Fruit fly (Drosophila melanogaster) whole organism, embryonic: Measurements from ENCODE around the gene Ugt37A2.
A peak's percentile ranks its signal among the peaks of the same experiment; 100 is the strongest.

ENCODE experiments used
- Adf1 ChIP-seq: fragments of 200-800 bp; sonication (Bioruptor generic); IDR thresholded peaks from 2 replicates; pipeline ENCODE4 v1.3.6; 2022; ENCODE audit warnings: missing biosample characterization, missing genetic modification characterization
- CG11247 ChIP-seq: fragments of 200-800 bp; sonication (Bioruptor generic); IDR thresholded peaks from 2 replicates; pipeline ENCODE4 v1.3.6; 2022; ENCODE audit warnings: missing biosample characterization, missing genetic modification characterization
- CG2120 ChIP-seq: fragments of 200-800 bp; sonication (Bioruptor generic); optimal IDR thresholded peaks from 3 replicates; lab custom pipeline; 2016; ENCODE audit warnings: missing biosample characterization, missing genetic modification characterization
- CG2678 ChIP-seq: fragments of 200-800 bp; sonication (Bioruptor generic); optimal IDR thresholded peaks from 3 replicates; lab custom pipeline; 2019; ENCODE audit warnings: missing biosample characterization, mild to moderate bottlenecking, missing genetic modification characterization, moderate library complexity
- CG2712 ChIP-seq: fragments of 200-800 bp; optimal IDR thresholded peaks from 3 replicates; lab custom pipeline; 2019; ENCODE audit warnings: missing biosample characterization, mild to moderate bottlenecking, missing genetic modification characterization, moderate library complexity
- CG4404 ChIP-seq: fragments of 200-800 bp; sonication (Bioruptor generic); IDR thresholded peaks from 2 replicates; pipeline ENCODE4 v1.3.6; 2022; ENCODE audit warnings: missing biosample characterization, missing genetic modification characterization
- CG4730 ChIP-seq: fragments of 200-800 bp; sonication (Bioruptor generic); IDR thresholded peaks from 2 replicates; pipeline ENCODE4 v1.3.6; 2022; ENCODE audit warnings: missing biosample characterization, missing genetic modification characterization
- CG6813 ChIP-seq: fragments of 200-800 bp; sonication (Bioruptor generic); optimal IDR thresholded peaks from 2 replicates; lab custom pipeline; 2017; ENCODE audit warnings: missing biosample characterization, missing genetic modification characterization, mild to moderate bottlenecking, moderate library complexity, missing genetic modification reagents
- CG7556 ChIP-seq: fragments of 200-800 bp; sonication (Bioruptor generic); optimal IDR thresholded peaks from 2 replicates; lab custom pipeline; 2017; ENCODE audit warnings: missing biosample characterization, mild to moderate bottlenecking, missing genetic modification characterization
- CG8359 ChIP-seq: fragments of 200-800 bp; sonication (Bioruptor generic); optimal IDR thresholded peaks from 2 replicates; lab custom pipeline; 2017; ENCODE audit warnings: missing biosample characterization, mild to moderate bottlenecking, missing genetic modification characterization, borderline replicate concordance
- CG9727 ChIP-seq: fragments of 200-800 bp; sonication (Bioruptor generic); optimal IDR thresholded peaks from 3 replicates; lab custom pipeline; 2017; ENCODE audit warnings: missing biosample characterization, mild to moderate bottlenecking, missing genetic modification characterization
- CG9817 ChIP-seq: fragments of 200-800 bp; sonication (Bioruptor generic); optimal IDR thresholded peaks from 2 replicates; lab custom pipeline; 2018; ENCODE audit warnings: missing biosample characterization, mild to moderate bottlenecking, missing genetic modification characterization, moderate library complexity
- CoRest ChIP-seq: fragments of 200-800 bp; sonication (Bioruptor generic); optimal IDR thresholded peaks from 3 replicates; lab custom pipeline; 2018; ENCODE audit warnings: missing biosample characterization, mild to moderate bottlenecking, missing genetic modification characterization, moderate library complexity
- Drgx ChIP-seq: fragments of 200-800 bp; sonication (Bioruptor generic); IDR thresholded peaks from 2 replicates; pipeline ENCODE4 v1.3.6; 2022; ENCODE audit warnings: missing biosample characterization, missing genetic modification characterization
- HLH3B ChIP-seq: fragments of 200-800 bp; sonication (Bioruptor generic); IDR thresholded peaks from 2 replicates; pipeline ENCODE4 v1.3.6; 2022; ENCODE audit warnings: missing biosample characterization, missing genetic modification characterization
- Hand ChIP-seq: fragments of 200-800 bp; sonication (Bioruptor generic); optimal IDR thresholded peaks from 2 replicates; lab custom pipeline; 2017; ENCODE audit warnings: mild to moderate bottlenecking, missing biosample characterization, missing genetic modification reagents, missing genetic modification characterization
- Hey ChIP-seq: fragments of 200-800 bp; sonication (Bioruptor generic); optimal IDR thresholded peaks from 3 replicates; lab custom pipeline; 2018; ENCODE audit warnings: missing biosample characterization, mild to moderate bottlenecking, missing genetic modification characterization
- HmgZ ChIP-seq: fragments of 200-800 bp; sonication (Bioruptor generic); optimal IDR thresholded peaks from 2 replicates; lab custom pipeline; 2018; ENCODE audit warnings: missing biosample characterization, mild to moderate bottlenecking, missing genetic modification characterization
- Hmr ChIP-seq: fragments of 200-800 bp; sonication (Bioruptor generic); optimal IDR thresholded peaks from 3 replicates; lab custom pipeline; 2017; ENCODE audit warnings: mild to moderate bottlenecking, missing biosample characterization, missing genetic modification reagents, missing genetic modification characterization
- Hsf ChIP-seq: fragments of 200-800 bp; sonication (Bioruptor generic); optimal IDR thresholded peaks from 3 replicates; lab custom pipeline; 2016; ENCODE audit warnings: missing biosample characterization, missing genetic modification characterization
- Meics ChIP-seq: fragments of 200-800 bp; sonication (Bioruptor generic); optimal IDR thresholded peaks from 2 replicates; lab custom pipeline; 2017; ENCODE audit warnings: missing biosample characterization, mild to moderate bottlenecking, missing genetic modification characterization
- PHDP ChIP-seq: fragments of 200-800 bp; sonication (Bioruptor generic); optimal IDR thresholded peaks from 3 replicates; lab custom pipeline; 2018; ENCODE audit warnings: missing biosample characterization, mild to moderate bottlenecking, missing genetic modification characterization, moderate library complexity
- Six4 ChIP-seq: fragments of 200-800 bp; sonication (Bioruptor generic); optimal IDR thresholded peaks from 2 replicates; lab custom pipeline; 2016; ENCODE audit warnings: missing biosample characterization, missing genetic modification characterization
- Sry-δ ChIP-seq: fragments of 200-800 bp; sonication (Bioruptor generic); optimal IDR thresholded peaks from 2 replicates; lab custom pipeline; 2016; ENCODE audit warnings: missing biosample characterization, missing genetic modification characterization
- Usf ChIP-seq: fragments of 200-800 bp; sonication (Bioruptor generic); optimal IDR thresholded peaks from 2 replicates; lab custom pipeline; 2017; ENCODE audit warnings: missing genotype, missing biosample characterization, missing genetic modification characterization
- Xbp1 ChIP-seq: fragments of 200-800 bp; sonication (Bioruptor generic); optimal IDR thresholded peaks from 3 replicates; lab custom pipeline; 2016; ENCODE audit warnings: missing biosample characterization, mild to moderate bottlenecking, missing genetic modification characterization
- az2 ChIP-seq: fragments of 200-800 bp; sonication (Bioruptor generic); optimal IDR thresholded peaks from 3 replicates; lab custom pipeline; 2016; ENCODE audit warnings: missing biosample characterization, missing genetic modification characterization
- bab2 ChIP-seq: fragments of 200-800 bp; sonication (Bioruptor generic); optimal IDR thresholded peaks from 2 replicates; lab custom pipeline; 2016; ENCODE audit warnings: missing biosample characterization, missing genetic modification characterization
- caup ChIP-seq: fragments of 200-800 bp; sonication (Bioruptor generic); optimal IDR thresholded peaks from 3 replicates; lab custom pipeline; 2017; ENCODE audit warnings: missing biosample characterization, mild to moderate bottlenecking, missing genetic modification characterization, moderate library complexity; ENCODE audit not compliant: severe bottlenecking
- cwo ChIP-seq: fragments of 200-800 bp; sonication (Bioruptor generic); optimal IDR thresholded peaks from 3 replicates; lab custom pipeline; 2017; ENCODE audit warnings: missing biosample characterization, missing genetic modification characterization, mild to moderate bottlenecking, moderate library complexity, missing genetic modification reagents
- dpn ChIP-seq, 2 experiments: fragments of 200-800 bp; sonication (Bioruptor generic); optimal IDR thresholded peaks; 3 replicates each; lab custom pipeline; 2016; ENCODE audit warnings: missing biosample characterization in 2 of 2, missing genetic modification characterization in 2 of 2
- dysf ChIP-seq: fragments of 200-800 bp; sonication (Bioruptor generic); IDR thresholded peaks from 3 replicates; pipeline ENCODE4 v1.3.6; 2022; ENCODE audit warnings: missing biosample characterization, missing genetic modification characterization
- hkb ChIP-seq, 2 experiments: fragments of 200-800 bp in 1 of 2; fragments of >200 bp in 1 of 2; sonication (Bioruptor generic) in 1 of 2; IDR thresholded peaks in 1 of 2; optimal IDR thresholded peaks in 1 of 2; 2 replicates each; pipeline versions ENCODE4 v1.3.6 to Lab custom; 2017 to 2022; ENCODE audit warnings: missing biosample characterization in 1 of 2, missing genetic modification characterization in 1 of 2
- ind ChIP-seq: fragments of 200-800 bp; sonication (Bioruptor generic); optimal IDR thresholded peaks from 3 replicates; lab custom pipeline; 2016; ENCODE audit warnings: missing biosample characterization, missing genetic modification characterization
- kay ChIP-seq: fragments of 200-800 bp; sonication (Bioruptor generic); optimal IDR thresholded peaks from 2 replicates; lab custom pipeline; 2016; ENCODE audit warnings: missing biosample characterization, missing genetic modification characterization
- ken ChIP-seq: fragments of 200-800 bp; sonication (Bioruptor generic); IDR thresholded peaks from 3 replicates; pipeline ENCODE4 v1.3.6; 2022; ENCODE audit warnings: missing biosample characterization, missing genetic modification characterization
- lmd ChIP-seq: fragments of 200-800 bp; sonication (Bioruptor generic); IDR thresholded peaks from 2 replicates; pipeline ENCODE4 v1.3.6; 2022; ENCODE audit warnings: missing biosample characterization, missing genetic modification characterization
- nerfin-2 ChIP-seq: fragments of 200-800 bp; sonication (Bioruptor generic); IDR thresholded peaks from 2 replicates; pipeline ENCODE4 v1.3.6; 2022; ENCODE audit warnings: missing biosample characterization, missing genetic modification characterization; ENCODE audit not compliant: partially characterized antibody
- nmo ChIP-seq: fragments of 200-800 bp; sonication (Bioruptor generic); optimal IDR thresholded peaks from 2 replicates; lab custom pipeline; 2018; ENCODE audit warnings: missing biosample characterization, mild to moderate bottlenecking, missing genetic modification characterization, moderate library complexity
- sim ChIP-seq: fragments of 200-800 bp; sonication (Bioruptor generic); IDR thresholded peaks from 2 replicates; pipeline ENCODE4 v1.3.6; 2022; ENCODE audit warnings: missing biosample characterization, missing genetic modification characterization
- tgo ChIP-seq: fragments of 200-800 bp; sonication (Bioruptor generic); IDR thresholded peaks from 3 replicates; pipeline ENCODE4 v1.3.6; 2022; ENCODE audit warnings: missing biosample characterization, missing genetic modification characterization
- tio ChIP-seq: fragments of 200-800 bp; sonication (Bioruptor generic); optimal IDR thresholded peaks from 2 replicates; lab custom pipeline; 2017; ENCODE audit warnings: missing biosample characterization, missing genetic modification characterization, inconsistent platforms

Ugt37A2 gene

DNA sequence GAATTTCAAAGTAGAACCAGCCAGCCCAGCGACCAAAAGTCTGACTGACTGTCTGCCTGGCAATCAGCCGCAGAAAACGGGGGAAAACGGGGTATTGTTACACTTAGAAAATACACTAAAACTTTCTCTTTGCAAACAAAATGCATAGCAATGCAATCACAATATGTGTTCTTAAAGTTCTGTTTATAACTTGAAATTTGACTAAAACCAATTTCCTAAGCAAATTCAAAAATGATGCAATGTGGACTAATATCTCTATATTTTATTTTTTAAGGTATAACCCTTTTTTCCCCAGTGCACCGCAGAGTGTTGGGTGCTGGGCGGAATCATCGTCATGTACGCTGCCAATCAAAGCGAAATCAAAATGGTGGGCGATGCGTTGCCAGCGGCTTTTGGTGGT lies 11.6 kb downstream of the Ugt37A2 start (continued):
- TF ChIP-seq ind (GFP tag; lab: Kevin White, UChicago) (peak; percentile 17), CoRest (tag; lab: Kevin White, UChicago) (peak; percentile 24), Adf1 (GFP tag; lab: Robert Waterston, UW) (no peak), CG9817 (peak; percentile 32), Sry-δ (GFP tag; lab: Kevin White, UChicago) (no peak), CG9727 (GFP tag; lab: Kevin White, UChicago) (peak; percentile 16), caup (GFP tag; lab: Kevin White, UChicago) (peak; percentile 5), ken (0 out of 3 replicates have a peak, but pooled peaks have one; percentile 25), Hey (tag; lab: Kevin White, UChicago) (no peak), Hmr (GFP tag; lab: Kevin White, UChicago) (peak; percentile 61), dpn (GFP tag; optimal IDR thresholded peaks at IDR 0.05; lab: Kevin White, UChicago) (peak; percentile 8), kay (no peak), tio (GFP tag; lab: Kevin White, UChicago) (peak; percentile 17), CG2712 (tag; lab: Kevin White, UChicago) (no peak), HLH3B (GFP tag; lab: Robert Waterston, UW) (peak; percentile 32; the same call in 1 of the 2 replicates), bab2 (GFP tag; lab: Kevin White, UChicago) (peak; percentile 21), Hand (GFP tag; lab: Kevin White, UChicago) (peak; percentile 3), PHDP (tag; lab: Kevin White, UChicago) (no peak), CG11247 (0 out of 2 replicates have a peak, but pooled peaks have one; percentile 29), HmgZ (tag; lab: Kevin White, UChicago) (no peak), cwo (GFP tag; lab: Kevin White, UChicago) (peak; percentile 14), CG2678 (tag; lab: Kevin White, UChicago) (peak; percentile 68), Drgx (GFP tag; lab: Robert Waterston, UW) (no peak), lmd (GFP tag; lab: Robert Waterston, UW) (peak; percentile 6; the same call in 1 of the 2 replicates), Meics (peak; percentile 31), CG4404 (no peak), CG4730 (GFP tag; lab: Robert Waterston, UW) (no peak), nerfin-2 (GFP tag; lab: Robert Waterston, UW) (no peak), Xbp1 (GFP tag; lab: Kevin White, UChicago) (peak; percentile 30), Six4 (GFP tag; lab: Kevin White, UChicago) (no peak), Hsf (peak; percentile 18), Usf (GFP tag; lab: Kevin White, UChicago) (no peak), az2 (GFP tag; lab: Kevin White, UChicago) (peak; percentile 14), dysf (GFP tag; lab: Robert Waterston, UW) (0 out of 3 replicates have a peak, but pooled peaks have one; percentile 38), CG6813 (GFP tag; lab: Kevin White, UChicago) (peak; percentile 3), sim (GFP tag; lab: Robert Waterston, UW) (no peak), CG8359 (GFP tag; lab: Kevin White, UChicago) (no peak), CG7556 (GFP tag; lab: Kevin White, UChicago) (peak; percentile 47), nmo (GFP tag; lab: Kevin White, UChicago) (peak; percentile 36), tgo (GFP tag; lab: Robert Waterston, UW) (peak; percentile 25; the same call in 2 of the 3 replicates), CG2120 (GFP tag; lab: Kevin White, UChicago) (peak; percentile 56), hkb (optimal IDR thresholded peaks at IDR 0.05; lab: Kevin White, UChicago) (no peak), hkb (GFP tag; IDR thresholded peaks at IDR 0.05; lab: Robert Waterston, UW) (no peak)
